Worm (Caenorhabditis elegans) whole organism, L3 larva: ENCODE data around the gene pqn-83.

Experiments
- R02D3.7 ChIP-seq: fragments of 150-350 bp; optimal IDR thresholded peaks from 2 replicates; lab custom pipeline; 2014; ENCODE audit warnings: missing biosample characterization, missing genetic modification characterization
- ZK546.5 ChIP-seq: sonication (generic microtip); optimal IDR thresholded peaks from 2 replicates; lab custom pipeline; 2017; ENCODE audit warnings: missing biosample characterization, missing genetic modification characterization
- ama-1 ChIP-seq: fragments of 150-350 bp; optimal IDR thresholded peaks from 2 replicates; lab custom pipeline; 2018
- ceh-16 ChIP-seq: sonication (generic microtip); optimal IDR thresholded peaks from 2 replicates; lab custom pipeline; 2017; ENCODE audit warnings: missing biosample characterization, missing genetic modification characterization
- ceh-28 ChIP-seq: fragments of 150-350 bp; optimal IDR thresholded peaks from 2 replicates; lab custom pipeline; 2014; ENCODE audit warnings: missing biosample characterization, missing genetic modification reagents, missing genetic modification characterization
- ceh-82 ChIP-seq: fragments of 150-350 bp; optimal IDR thresholded peaks from 2 replicates; lab custom pipeline; 2014; ENCODE audit warnings: missing biosample characterization, missing genetic modification characterization
- ceh-9 ChIP-seq: sonication (generic microtip); optimal IDR thresholded peaks from 2 replicates; lab custom pipeline; 2018; ENCODE audit warnings: missing biosample characterization, missing genetic modification characterization
- daf-12 ChIP-seq: fragments of 150-350 bp; optimal IDR thresholded peaks from 2 replicates; lab custom pipeline; 2014; ENCODE audit warnings: missing biosample characterization, missing genetic modification reagents, missing genetic modification characterization
- egl-27 ChIP-seq: sonication (generic microtip); optimal IDR thresholded peaks from 4 replicates; lab custom pipeline; 2017; ENCODE audit warnings: missing biosample characterization, missing genetic modification reagents, missing genetic modification characterization
- egl-5 ChIP-seq: fragments of 150-350 bp; optimal IDR thresholded peaks from 2 replicates; lab custom pipeline; 2017; ENCODE audit warnings: missing biosample characterization, missing genetic modification reagents, missing genetic modification characterization, inconsistent platforms
- elt-2 ChIP-seq: sonication (generic microtip); optimal IDR thresholded peaks from 2 replicates; lab custom pipeline; 2016; ENCODE audit warnings: missing genetic modification reagents, mild to moderate bottlenecking, missing genetic modification characterization, missing compliant biosample characterization
- elt-3 ChIP-seq, 3 experiments: fragments of 150-350 bp in 1 of 3; sonication (generic microtip) in 2 of 3; optimal IDR thresholded peaks; 2 replicates in 2 of 3; 4 replicates in 1 of 3; lab custom pipeline; 2014 to 2017; ENCODE audit warnings: missing biosample characterization in 3 of 3, missing genetic modification characterization in 3 of 3
- eor-1 ChIP-seq, 2 experiments: fragments of 150-350 bp; optimal IDR thresholded peaks; 2 replicates each; lab custom pipeline; 2014 to 2018; ENCODE audit warnings: missing biosample characterization in 2 of 2, missing genetic modification characterization in 2 of 2
- fkh-10 ChIP-seq: sonication (generic microtip); optimal IDR thresholded peaks from 2 replicates; lab custom pipeline; 2017; ENCODE audit warnings: missing biosample characterization, missing genetic modification reagents, missing genetic modification characterization
- fkh-2 ChIP-seq: fragments of 150-350 bp; optimal IDR thresholded peaks from 2 replicates; lab custom pipeline; 2014; ENCODE audit warnings: missing biosample characterization, missing genetic modification reagents, missing genetic modification characterization
- hmg-11 ChIP-seq: sonication (generic microtip); optimal IDR thresholded peaks from 2 replicates; lab custom pipeline; 2016; ENCODE audit warnings: missing genetic modification characterization, missing compliant biosample characterization
- jun-1 ChIP-seq: fragments of 150-350 bp; optimal IDR thresholded peaks from 2 replicates; lab custom pipeline; 2014; ENCODE audit warnings: missing biosample characterization, missing genetic modification reagents, missing genetic modification characterization
- lin-15B ChIP-seq: fragments of 150-350 bp; optimal IDR thresholded peaks from 2 replicates; lab custom pipeline; 2014; ENCODE audit warnings: missing biosample characterization, missing genetic modification characterization
- lin-39 ChIP-seq: fragments of 150-350 bp; optimal IDR thresholded peaks from 2 replicates; lab custom pipeline; 2018; ENCODE audit warnings: missing biosample characterization, missing genetic modification reagents, missing genetic modification characterization
- mdl-1 ChIP-seq: fragments of 150-350 bp; optimal IDR thresholded peaks from 2 replicates; lab custom pipeline; 2014; ENCODE audit warnings: missing biosample characterization, missing genetic modification characterization
- mml-1 ChIP-seq: fragments of 150-350 bp; sonication (generic microtip); optimal IDR thresholded peaks from 3 replicates; lab custom pipeline; 2014; ENCODE audit warnings: missing biosample characterization, missing genetic modification characterization
- nfya-1 ChIP-seq: sonication (generic microtip); optimal IDR thresholded peaks from 2 replicates; lab custom pipeline; 2017; ENCODE audit warnings: missing genetic modification characterization, mild to moderate bottlenecking, missing compliant biosample characterization, antibody characterized with exemption, moderate library complexity; ENCODE audit not compliant: insufficient read depth
- nhr-11 ChIP-seq: fragments of 150-350 bp; optimal IDR thresholded peaks from 2 replicates; lab custom pipeline; 2014; ENCODE audit warnings: missing biosample characterization, missing genetic modification characterization
- nhr-23 ChIP-seq: fragments of 150-350 bp; optimal IDR thresholded peaks from 2 replicates; lab custom pipeline; 2014; ENCODE audit warnings: missing biosample characterization, missing genetic modification reagents, missing genetic modification characterization
- nhr-25 ChIP-seq: sonication (generic microtip); optimal IDR thresholded peaks from 2 replicates; lab custom pipeline; 2017; ENCODE audit warnings: missing biosample characterization, missing genetic modification characterization
- nhr-28 ChIP-seq: fragments of 150-350 bp; optimal IDR thresholded peaks from 2 replicates; lab custom pipeline; 2014; ENCODE audit warnings: missing biosample characterization, missing genetic modification characterization
- nhr-43 ChIP-seq: sonication (generic microtip); optimal IDR thresholded peaks from 2 replicates; lab custom pipeline; 2016; ENCODE audit warnings: mild to moderate bottlenecking, missing genetic modification characterization, missing compliant biosample characterization; ENCODE audit not compliant: poor library complexity, severe bottlenecking
- nhr-67 ChIP-seq: fragments of 150-350 bp; optimal IDR thresholded peaks from 2 replicates; lab custom pipeline; 2014; ENCODE audit warnings: missing biosample characterization, missing genetic modification characterization
- pha-4 ChIP-seq: fragments of 150-350 bp; optimal IDR thresholded peaks from 2 replicates; lab custom pipeline; 2014; ENCODE audit warnings: missing biosample characterization, missing genetic modification reagents, missing genetic modification characterization
- pqm-1 ChIP-seq: fragments of 150-350 bp; optimal IDR thresholded peaks from 2 replicates; lab custom pipeline; 2017; ENCODE audit warnings: missing biosample characterization, missing genetic modification characterization, inconsistent platforms
- sea-2 ChIP-seq: fragments of 150-350 bp; sonication (generic microtip); optimal IDR thresholded peaks from 4 replicates; lab custom pipeline; 2014; ENCODE audit warnings: missing biosample characterization, missing genetic modification reagents, missing genetic modification characterization
- skn-1 ChIP-seq: fragments of 150-350 bp; optimal IDR thresholded peaks from 2 replicates; lab custom pipeline; 2014; ENCODE audit warnings: missing biosample characterization, missing genetic modification characterization
- snpc-4 ChIP-seq: fragments of 150-350 bp; optimal IDR thresholded peaks from 2 replicates; lab custom pipeline; 2014; ENCODE audit warnings: missing biosample characterization, missing genetic modification characterization
- tbx-2 ChIP-seq: sonication (generic microtip); optimal IDR thresholded peaks from 2 replicates; lab custom pipeline; 2016; ENCODE audit warnings: mild to moderate bottlenecking, missing genetic modification characterization, missing compliant biosample characterization
- unc-39 ChIP-seq: sonication (generic microtip); optimal IDR thresholded peaks from 4 replicates; lab custom pipeline; 2017; ENCODE audit warnings: missing biosample characterization, missing genetic modification characterization
- unc-62 ChIP-seq: fragments of 150-350 bp; sonication (generic microtip); optimal IDR thresholded peaks from 4 replicates; lab custom pipeline; 2014; ENCODE audit warnings: missing biosample characterization, missing genetic modification reagents, missing genetic modification characterization
- zag-1 ChIP-seq: fragments of 150-350 bp; optimal IDR thresholded peaks from 2 replicates; lab custom pipeline; 2014; ENCODE audit warnings: missing biosample characterization, missing genetic modification characterization
- ztf-4 ChIP-seq: fragments of 150-350 bp; optimal IDR thresholded peaks from 2 replicates; lab custom pipeline; 2014; ENCODE audit warnings: missing biosample characterization, missing genetic modification characterization

pqn-83 gene

ce11 chrIII:13105911-13106310 lies 6.7 kb upstream of the pqn-83 start:
- TF ChIP-seq jun-1 (no peak), lin-39 (peak; percentile 43), ama-1 (peak; percentile 5), hmg-11 (peak; percentile 65), R02D3.7 (tag; lab: Kevin White, UChicago) (no peak), nfya-1 (peak; percentile 76), mdl-1 (tag; lab: Kevin White, UChicago) (no peak), sea-2 (GFP tag; lab: Kevin White, UChicago) (no peak), lin-15B (peak; percentile 38), fkh-10 (GFP tag; lab: Kevin White, UChicago) (peak; percentile 40), egl-5 (tag; lab: Kevin White, UChicago) (peak; percentile 58), elt-2 (tag; lab: Kevin White, UChicago) (no peak), ceh-28 (tag; lab: Kevin White, UChicago) (no peak)

ce11 chrIII:13105497-13105896 lies 6.2 kb upstream of the pqn-83 start:
- no peak for TF ChIP-seq R02D3.7 (tag; lab: Kevin White, UChicago)
- TF ChIP-seq ceh-9 (tag; lab: Kevin White, UChicago): no peak
- TF ChIP-seq ama-1: no peak
- no peak for TF ChIP-seq unc-39 (tag; lab: Kevin White, UChicago)
- TF ChIP-seq nhr-67: no peak
- no peak for TF ChIP-seq ceh-82 (tag; lab: Kevin White, UChicago)
- TF ChIP-seq sea-2 (GFP tag; lab: Kevin White, UChicago): no peak
- TF ChIP-seq eor-1 (tag; optimal IDR thresholded peaks at IDR 0.05; lab: Kevin White, UChicago): no peak
- TF ChIP-seq elt-2 (tag; lab: Kevin White, UChicago): peak; percentile 4
- TF ChIP-seq pha-4 (tag; lab: Kevin White, UChicago): peak; percentile 30
- no peak for TF ChIP-seq daf-12 (tag; lab: Kevin White, UChicago)
- TF ChIP-seq unc-62: no peak
- TF ChIP-seq fkh-2 (tag; lab: Kevin White, UChicago): no peak
- TF ChIP-seq egl-27: no peak

- TF ChIP-seq nhr-25 (tag; lab: Kevin White, UChicago) (no peak), nhr-67 (no peak), skn-1 (tag; lab: Kevin White, UChicago) (no peak), ama-1 (no peak), egl-27 (no peak), elt-2 (tag; lab: Kevin White, UChicago) (no peak), egl-5 (tag; lab: Kevin White, UChicago) (no peak), lin-39 (no peak), ceh-28 (tag; lab: Kevin White, UChicago) (no peak)
- TF ChIP-seq, all 47 proteins: peak for 0
Observed at ce11 chrIII:13104410-13104809, 5.1 kb upstream of the pqn-83 start.

ce11 chrIII:13103980-13104379 lies 4.7 kb upstream of the pqn-83 start:
- TF ChIP-seq nhr-11 (no peak), nhr-25 (tag; lab: Kevin White, UChicago) (peak; percentile 22), unc-39 (tag; lab: Kevin White, UChicago) (no peak), hmg-11 (peak; percentile 36)

ce11 chrIII:13101070-13101469 lies 1.8 kb upstream of the pqn-83 start:
- TF ChIP-seq fkh-10 (GFP tag; lab: Kevin White, UChicago) (no peak), ceh-16 (tag; lab: Kevin White, UChicago) (no peak), ztf-4 (tag; lab: Kevin White, UChicago) (no peak), ceh-82 (tag; lab: Kevin White, UChicago) (no peak), hmg-11 (no peak), zag-1 (no peak), elt-3 (tag; optimal IDR thresholded peaks at IDR 0.05; lab: Kevin White, UChicago) (no peak), unc-39 (tag; lab: Kevin White, UChicago) (no peak), tbx-2 (tag; lab: Kevin White, UChicago) (no peak), nhr-23 (peak; percentile 22), ZK546.5 (tag; lab: Kevin White, UChicago) (no peak), jun-1 (no peak), egl-27 (no peak), ceh-28 (tag; lab: Kevin White, UChicago) (peak; percentile 55), nhr-25 (tag; lab: Kevin White, UChicago) (peak; percentile 51), elt-2 (tag; lab: Kevin White, UChicago) (no peak), snpc-4 (tag; lab: Kevin White, UChicago) (no peak), nhr-43 (tag; lab: Kevin White, UChicago) (peak; percentile 19), pqm-1 (tag; lab: Kevin White, UChicago) (no peak), R02D3.7 (tag; lab: Kevin White, UChicago) (no peak), mdl-1 (tag; lab: Kevin White, UChicago) (no peak), ama-1 (no peak), egl-5 (tag; lab: Kevin White, UChicago) (no peak), mml-1 (tag; lab: Kevin White, UChicago) (no peak), nhr-28 (no peak), unc-62 (no peak), fkh-2 (tag; lab: Kevin White, UChicago) (no peak)
